Fruit fly (Drosophila melanogaster) whole organism, embryonic: ENCODE measurements around the gene CG33284.

Experiments
- Aef1 ChIP-seq: fragments of 200-800 bp; sonication (Bioruptor generic); IDR thresholded peaks from 3 replicates; pipeline ENCODE4 v1.3.6; 2022; ENCODE audit warnings: missing biosample characterization, missing genetic modification characterization
- BEAF-32 ChIP-seq: fragments of 200-800 bp; sonication (Bioruptor generic); optimal IDR thresholded peaks from 3 replicates; lab custom pipeline; 2017; ENCODE audit warnings: missing biosample characterization, missing genetic modification characterization, mild to moderate bottlenecking, moderate library complexity, missing genetic modification reagents
- Bdp1 ChIP-seq: fragments of 200-800 bp; sonication (Bioruptor generic); optimal IDR thresholded peaks from 3 replicates; lab custom pipeline; 2016; ENCODE audit warnings: missing biosample characterization, missing genetic modification characterization
- CG10267 ChIP-seq: fragments of 200-800 bp; sonication (Bioruptor generic); optimal IDR thresholded peaks from 2 replicates; lab custom pipeline; 2018; ENCODE audit warnings: missing biosample characterization, mild to moderate bottlenecking, missing genetic modification characterization, moderate library complexity
- CG11504 ChIP-seq: fragments of 200-800 bp; sonication (Bioruptor generic); optimal IDR thresholded peaks from 3 replicates; lab custom pipeline; 2019; ENCODE audit warnings: missing biosample characterization, mild to moderate bottlenecking, missing genetic modification characterization, moderate library complexity
- CG11695 ChIP-seq: fragments of 200-800 bp; sonication (Bioruptor generic); IDR thresholded peaks from 3 replicates; pipeline ENCODE4 v1.3.6; 2022; ENCODE audit warnings: missing biosample characterization, missing genetic modification characterization
- CG1792 ChIP-seq: fragments of 200-800 bp; sonication (Bioruptor generic); optimal IDR thresholded peaks from 2 replicates; lab custom pipeline; 2016; ENCODE audit warnings: missing biosample characterization, missing genetic modification characterization
- CG18619 ChIP-seq: fragments of 200-800 bp; sonication (Bioruptor generic); optimal IDR thresholded peaks from 3 replicates; lab custom pipeline; 2017; ENCODE audit warnings: missing biosample characterization, mild to moderate bottlenecking, missing genetic modification characterization
- CG2678 ChIP-seq: fragments of 200-800 bp; sonication (Bioruptor generic); optimal IDR thresholded peaks from 3 replicates; lab custom pipeline; 2019; ENCODE audit warnings: missing biosample characterization, mild to moderate bottlenecking, missing genetic modification characterization, moderate library complexity
- CG30403 ChIP-seq: fragments of 200-800 bp; sonication (Bioruptor generic); optimal IDR thresholded peaks from 3 replicates; lab custom pipeline; 2016; ENCODE audit warnings: missing biosample characterization, missing genetic modification characterization
- CG30431 ChIP-seq: fragments of 200-800 bp; sonication (Bioruptor generic); optimal IDR thresholded peaks from 2 replicates; lab custom pipeline; 2017; ENCODE audit warnings: missing biosample characterization, missing genetic modification characterization
- CG31388 ChIP-seq: fragments of 200-800 bp; sonication (Bioruptor generic); optimal IDR thresholded peaks from 2 replicates; lab custom pipeline; 2016; ENCODE audit warnings: missing biosample characterization, missing genetic modification characterization
- CG3726 ChIP-seq: fragments of 200-800 bp; sonication (Bioruptor generic); IDR thresholded peaks from 3 replicates; pipeline ENCODE4, ENCODE4 v1.3.6; 2022; ENCODE audit warnings: missing biosample characterization, missing genetic modification characterization
- CG4404 ChIP-seq: fragments of 200-800 bp; sonication (Bioruptor generic); IDR thresholded peaks from 2 replicates; pipeline ENCODE4 v1.3.6; 2022; ENCODE audit warnings: missing biosample characterization, missing genetic modification characterization
- CG7271 ChIP-seq: fragments of 200-800 bp; sonication (Bioruptor generic); optimal IDR thresholded peaks from 2 replicates; lab custom pipeline; 2018; ENCODE audit warnings: missing biosample characterization, mild to moderate bottlenecking, missing genetic modification characterization, moderate library complexity
- CG8290 ChIP-seq, 3 experiments: fragments of 200-800 bp; sonication (Bioruptor generic); optimal IDR thresholded peaks; 2 replicates each; lab custom pipeline; 2016 to 2019; ENCODE audit warnings: missing biosample characterization in 3 of 3, missing genetic modification characterization in 3 of 3, mild to moderate bottlenecking in 2 of 3, moderate library complexity in 1 of 3
- CTCF ChIP-seq: fragments of 200-800 bp; sonication (Bioruptor generic); optimal IDR thresholded peaks from 2 replicates; lab custom pipeline; 2017; ENCODE audit warnings: missing biosample characterization, mild to moderate bottlenecking, missing genetic modification characterization, moderate library complexity
- Camta ChIP-seq: fragments of 200-800 bp; sonication (Bioruptor generic); optimal IDR thresholded peaks from 2 replicates; lab custom pipeline; 2016; ENCODE audit warnings: missing biosample characterization, missing genetic modification characterization
- Dfd ChIP-seq, 2 experiments: fragments of >200 bp; optimal IDR thresholded peaks; 2 replicates each; lab custom pipeline; 2017; ENCODE audit warnings: missing biosample characterization in 2 of 2, missing genetic modification characterization in 2 of 2
- Dll ChIP-seq: fragments of 200-800 bp; sonication (Bioruptor generic); IDR thresholded peaks from 4 replicates; pipeline ENCODE4 v1.3.6; 2022; ENCODE audit warnings: missing biosample characterization, missing genetic modification characterization; ENCODE audit not compliant: partially characterized antibody
- GATAe ChIP-seq: fragments of 200-800 bp; sonication (Bioruptor generic); conservative IDR thresholded peaks from 2 replicates; pipeline ENCODE4 v1.3.6; 2022; ENCODE audit warnings: missing biosample characterization, missing genetic modification characterization
- HHEX ChIP-seq: fragments of 200-800 bp; sonication (Bioruptor generic); optimal IDR thresholded peaks from 3 replicates; lab custom pipeline; 2017; ENCODE audit warnings: missing biosample characterization, mild to moderate bottlenecking, missing genetic modification characterization, missing genetic modification reagents
- HmgZ ChIP-seq: fragments of 200-800 bp; sonication (Bioruptor generic); optimal IDR thresholded peaks from 2 replicates; lab custom pipeline; 2018; ENCODE audit warnings: missing biosample characterization, mild to moderate bottlenecking, missing genetic modification characterization
- Hmr ChIP-seq: fragments of 200-800 bp; sonication (Bioruptor generic); optimal IDR thresholded peaks from 3 replicates; lab custom pipeline; 2017; ENCODE audit warnings: mild to moderate bottlenecking, missing biosample characterization, missing genetic modification reagents, missing genetic modification characterization
- Hmx ChIP-seq: fragments of 200-800 bp; sonication (Bioruptor generic); optimal IDR thresholded peaks from 2 replicates; lab custom pipeline; 2016; ENCODE audit warnings: missing biosample characterization, missing genetic modification characterization
- Lpt ChIP-seq: fragments of >200 bp; optimal IDR thresholded peaks from 2 replicates; lab custom pipeline; 2018; ENCODE audit warnings: missing biosample characterization, missing genetic modification characterization
- Mad ChIP-seq: fragments of 200-800 bp; sonication (Bioruptor generic); optimal IDR thresholded peaks from 2 replicates; lab custom pipeline; 2016; ENCODE audit warnings: missing biosample characterization, missing genetic modification characterization
- Oaz ChIP-seq: fragments of 200-800 bp; sonication (Bioruptor generic); IDR thresholded peaks from 2 replicates; pipeline ENCODE4 v1.3.6; 2022; ENCODE audit warnings: missing biosample characterization, missing genetic modification characterization
- Oli ChIP-seq: fragments of 200-800 bp; sonication (Bioruptor generic); optimal IDR thresholded peaks from 2 replicates; lab custom pipeline; 2018; ENCODE audit warnings: missing biosample characterization, mild to moderate bottlenecking, missing genetic modification characterization, moderate library complexity
- Optix ChIP-seq: fragments of 200-800 bp; sonication (Bioruptor generic); IDR thresholded peaks from 3 replicates; pipeline ENCODE4 v1.3.6; 2022; ENCODE audit warnings: missing biosample characterization, missing genetic modification characterization
- Sox102F ChIP-seq: fragments of 200-800 bp; sonication (Bioruptor generic); optimal IDR thresholded peaks from 2 replicates; lab custom pipeline; 2018; ENCODE audit warnings: missing biosample characterization, mild to moderate bottlenecking, missing genetic modification characterization, moderate library complexity
- Usf ChIP-seq: fragments of 200-800 bp; sonication (Bioruptor generic); optimal IDR thresholded peaks from 2 replicates; lab custom pipeline; 2017; ENCODE audit warnings: missing genotype, missing biosample characterization, missing genetic modification characterization
- ash1 ChIP-seq: fragments of 200-800 bp; sonication (Bioruptor generic); optimal IDR thresholded peaks from 2 replicates; lab custom pipeline; 2018; ENCODE audit warnings: missing biosample characterization, mild to moderate bottlenecking, missing genetic modification characterization
- bab2 ChIP-seq: fragments of 200-800 bp; sonication (Bioruptor generic); optimal IDR thresholded peaks from 2 replicates; lab custom pipeline; 2016; ENCODE audit warnings: missing biosample characterization, missing genetic modification characterization
- caup ChIP-seq: fragments of 200-800 bp; sonication (Bioruptor generic); optimal IDR thresholded peaks from 3 replicates; lab custom pipeline; 2017; ENCODE audit warnings: missing biosample characterization, mild to moderate bottlenecking, missing genetic modification characterization, moderate library complexity; ENCODE audit not compliant: severe bottlenecking
- crol ChIP-seq: fragments of 200-800 bp; sonication (Bioruptor generic); IDR thresholded peaks from 2 replicates; pipeline ENCODE4 v1.3.6; 2022; ENCODE audit warnings: missing biosample characterization, missing genetic modification characterization
- eve ChIP-seq, 2 experiments: fragments of >200 bp; optimal IDR thresholded peaks; 2 replicates each; lab custom pipeline; 2017; ENCODE audit warnings: missing biosample characterization in 2 of 2, missing genetic modification characterization in 2 of 2
- gsb ChIP-seq: fragments of 200-800 bp; sonication (Bioruptor generic); IDR thresholded peaks from 2 replicates; pipeline ENCODE4 v1.3.6; 2022; ENCODE audit warnings: missing biosample characterization, missing genetic modification characterization
- her ChIP-seq: fragments of 200-800 bp; sonication (Bioruptor generic); optimal IDR thresholded peaks from 2 replicates; lab custom pipeline; 2016; ENCODE audit warnings: missing biosample characterization, missing genetic modification characterization
- ken ChIP-seq: fragments of 200-800 bp; sonication (Bioruptor generic); IDR thresholded peaks from 3 replicates; pipeline ENCODE4 v1.3.6; 2022; ENCODE audit warnings: missing biosample characterization, missing genetic modification characterization
- kni ChIP-seq: fragments of 200-800 bp; sonication (Bioruptor generic); optimal IDR thresholded peaks from 3 replicates; lab custom pipeline; 2017; ENCODE audit warnings: mild to moderate bottlenecking, missing biosample characterization, missing genetic modification reagents, missing genetic modification characterization
- nerfin-1 ChIP-seq: fragments of 200-800 bp; sonication (Bioruptor generic); optimal IDR thresholded peaks from 3 replicates; lab custom pipeline; 2019; ENCODE audit warnings: missing biosample characterization, mild to moderate bottlenecking, missing genetic modification characterization, moderate library complexity
- nerfin-2 ChIP-seq: fragments of 200-800 bp; sonication (Bioruptor generic); IDR thresholded peaks from 2 replicates; pipeline ENCODE4 v1.3.6; 2022; ENCODE audit warnings: missing biosample characterization, missing genetic modification characterization; ENCODE audit not compliant: partially characterized antibody
- oc ChIP-seq: fragments of 200-800 bp; sonication (Bioruptor generic); optimal IDR thresholded peaks from 2 replicates; lab custom pipeline; 2018; ENCODE audit warnings: missing biosample characterization, mild to moderate bottlenecking, missing genetic modification characterization, moderate library complexity
- org-1 ChIP-seq: fragments of 200-800 bp; sonication (Bioruptor generic); optimal IDR thresholded peaks from 2 replicates; lab custom pipeline; 2017; ENCODE audit warnings: missing biosample characterization, missing genetic modification characterization
- p53 ChIP-seq: fragments of 200-800 bp; sonication (Bioruptor generic); optimal IDR thresholded peaks from 2 replicates; lab custom pipeline; 2016; ENCODE audit warnings: missing biosample characterization, missing genetic modification characterization
- pho ChIP-seq: fragments of 200-800 bp; sonication (Bioruptor generic); optimal IDR thresholded peaks from 2 replicates; lab custom pipeline; 2016; ENCODE audit warnings: missing biosample characterization, missing genetic modification characterization
- psq ChIP-seq: fragments of 200-800 bp; sonication (Bioruptor generic); optimal IDR thresholded peaks from 2 replicates; lab custom pipeline; 2017; ENCODE audit warnings: missing biosample characterization, missing genetic modification characterization
- stwl ChIP-seq: fragments of 200-800 bp; sonication (Bioruptor generic); optimal IDR thresholded peaks from 3 replicates; lab custom pipeline; 2018; ENCODE audit warnings: missing biosample characterization, mild to moderate bottlenecking, missing genetic modification characterization, moderate library complexity

Gene CG33284

dm6 chr3L:21172527-21173253, 49.1 kb downstream of the CG33284 start, which contains the start of the genes chb and AsnS (continued):
- no peak for TF ChIP-seq Optix
- peak; percentile 27 for TF ChIP-seq her (GFP tag; lab: Kevin White, UChicago)
- peak; percentile 88 for TF ChIP-seq Oaz
- peak; percentile 70 for TF ChIP-seq CG7271 (tag; lab: Kevin White, UChicago)
- TF ChIP-seq crol, result peak; percentile 12; the same call in 1 of the 2 replicates
- TF ChIP-seq Mad (GFP tag; lab: Kevin White, UChicago), result peak; percentile 32
- TF ChIP-seq Aef1, result peak; percentile 95
- TF ChIP-seq caup (GFP tag; lab: Kevin White, UChicago), result peak; percentile 83
- peak; percentile 93 for TF ChIP-seq HmgZ (tag; lab: Kevin White, UChicago)
- peak; percentile 80 for TF ChIP-seq nerfin-1
- TF ChIP-seq bab2 (GFP tag; lab: Kevin White, UChicago), result peak; percentile 66
- peak; percentile 92 for TF ChIP-seq oc
- TF ChIP-seq eve (GFP tag; optimal IDR thresholded peaks at IDR 0.05; lab: Kevin White, UChicago), result no peak
- TF ChIP-seq nerfin-2 (GFP tag; lab: Robert Waterston, UW), result no peak
- peak; percentile 70 for TF ChIP-seq CG4404
- TF ChIP-seq CG11695, result peak; percentile 96
- TF ChIP-seq CG11504 (tag; lab: Kevin White, UChicago), result peak; percentile 95
- TF ChIP-seq gsb, result peak; percentile 90
- TF ChIP-seq Lpt (GFP tag; lab: Kevin White, UChicago), result no peak
- TF ChIP-seq Oli (tag; lab: Kevin White, UChicago), result peak; percentile 94
- peak in 1 of 2 experiments; percentile 68 for TF ChIP-seq Dfd (GFP tag; optimal IDR thresholded peaks at IDR 0.05; lab: Kevin White, UChicago)
- TF ChIP-seq CG30431 (GFP tag; lab: Kevin White, UChicago), result peak; percentile 44
- TF ChIP-seq CG8290 (GFP tag; optimal IDR thresholded peaks at IDR 0.05; lab: Kevin White, UChicago), result peak; percentile 59
- TF ChIP-seq CG8290 (tag; optimal IDR thresholded peaks at IDR 0.05; lab: Kevin White, UChicago), result peak in 1 of 2 experiments; percentile 84
- peak; percentile 34 for TF ChIP-seq Hmx (GFP tag; lab: Kevin White, UChicago)
- peak; percentile 83 for TF ChIP-seq HHEX
- TF ChIP-seq stwl, result no peak
- no peak for TF ChIP-seq ash1 (GFP tag; lab: Kevin White, UChicago)
- TF ChIP-seq Usf, result peak; percentile 58
- TF ChIP-seq Bdp1, result peak; percentile 25
- TF ChIP-seq kni (GFP tag; lab: Kevin White, UChicago), result no peak
- peak; percentile 56 for TF ChIP-seq psq (GFP tag; lab: Kevin White, UChicago)
- no peak for TF ChIP-seq Dll (GFP tag; lab: Robert Waterston, UW)
- TF ChIP-seq org-1 (GFP tag; lab: Kevin White, UChicago), result peak; percentile 78
- TF ChIP-seq CG30403 (GFP tag; lab: Kevin White, UChicago), result peak; percentile 89
- peak; percentile 88 for TF ChIP-seq Hmr (GFP tag; lab: Kevin White, UChicago)
- peak; percentile 88 for TF ChIP-seq GATAe
- no peak for TF ChIP-seq CTCF (GFP tag; lab: Kevin White, UChicago)
- TF ChIP-seq Camta (GFP tag; lab: Kevin White, UChicago), result peak; percentile 81
- TF ChIP-seq CG18619 (GFP tag; lab: Kevin White, UChicago), result peak; percentile 85
- TF ChIP-seq CG1792 (GFP tag; lab: Kevin White, UChicago), result peak; percentile 48
- peak; percentile 81 for TF ChIP-seq CG3726 (GFP tag; lab: Robert Waterston, UW)
- TF ChIP-seq Sox102F (GFP tag; lab: Kevin White, UChicago), result peak; percentile 97
- peak; percentile 95 for TF ChIP-seq CG2678 (tag; lab: Kevin White, UChicago)
- peak; percentile 48 for TF ChIP-seq CG31388 (GFP tag; lab: Kevin White, UChicago)
- peak; percentile 83 for TF ChIP-seq CG10267 (tag; lab: Kevin White, UChicago)
- TF ChIP-seq ken (GFP tag; lab: Robert Waterston, UW), result peak; percentile 84
- peak; percentile 5 for TF ChIP-seq p53 (GFP tag; lab: Kevin White, UChicago)
- no peak for TF ChIP-seq BEAF-32 (GFP tag; lab: Kevin White, UChicago)
- TF ChIP-seq pho (GFP tag; lab: Kevin White, UChicago), result peak; percentile 72
